Worm (Caenorhabditis elegans): ENCODE data around the gene fbxa-158.

The fbxa-158 gene

ce11 chrII:1625666-1626065 lies 4.6 kb upstream of the fbxa-158 start, which contains the start of gene C08E3.14:
C08E3.14 (plus strand) TSS chrII:1625966.
- TF ChIP-seq lin-32 (GFP tag; optimal IDR thresholded peaks at IDR 0.05): no peak
- TF ChIP-seq mab-5 (tag; optimal IDR thresholded peaks at IDR 0.05): no peak
- TF ChIP-seq snpc-4 (tag; optimal IDR thresholded peaks at IDR 0.05): no peak
- TF ChIP-seq drap-1 (GFP tag; optimal IDR thresholded peaks at IDR 0.05): no peak
- TF ChIP-seq nhr-76 (tag; optimal IDR thresholded peaks at IDR 0.05): no peak
- no peak for TF ChIP-seq blmp-1 (tag; optimal IDR thresholded peaks at IDR 0.05)
- TF ChIP-seq flh-1 (GFP tag; optimal IDR thresholded peaks at IDR 0.05): no peak
- no peak for TF ChIP-seq ces-1 (GFP tag; optimal IDR thresholded peaks at IDR 0.05)
- no peak for TF ChIP-seq unc-39 (tag; optimal IDR thresholded peaks at IDR 0.05)
- no peak for TF ChIP-seq unc-62 (GFP tag; optimal IDR thresholded peaks at IDR 0.05)
- TF ChIP-seq pha-4 (tag; optimal IDR thresholded peaks at IDR 0.05): no peak
- TF ChIP-seq nhr-12 (tag; optimal IDR thresholded peaks at IDR 0.05): no peak
- no peak for TF ChIP-seq nhr-2 (tag; optimal IDR thresholded peaks at IDR 0.05)
- no peak for TF ChIP-seq elt-1 (tag; optimal IDR thresholded peaks at IDR 0.05; ENCODE audit: borderline replicate concordance, insufficient read depth)
- TF ChIP-seq sptf-1 (tag; optimal IDR thresholded peaks at IDR 0.05): no peak
- no peak for TF ChIP-seq hlh-1 (tag; optimal IDR thresholded peaks at IDR 0.05)
- no peak for TF ChIP-seq mep-1 (tag; optimal IDR thresholded peaks at IDR 0.05)

ce11 chrII:1624572-1624971 lies 3.5 kb upstream of the fbxa-158 start, which contains the start of gene fbxa-160:
fbxa-160 (minus strand) TSS chrII:1624672.
- TF ChIP-seq blmp-1 (tag; optimal IDR thresholded peaks at IDR 0.05) (no peak), mep-1 (tag; optimal IDR thresholded peaks at IDR 0.05) (no peak), nhr-28 (tag; optimal IDR thresholded peaks at IDR 0.05) (no peak), nhr-2 (tag; optimal IDR thresholded peaks at IDR 0.05) (no peak), pha-4 (tag; optimal IDR thresholded peaks at IDR 0.05) (no peak), sptf-1 (tag; optimal IDR thresholded peaks at IDR 0.05) (no peak), ceh-43 (GFP tag; optimal IDR thresholded peaks at IDR 0.05) (no peak), lin-32 (GFP tag; optimal IDR thresholded peaks at IDR 0.05) (no peak), sem-2 (GFP tag; optimal IDR thresholded peaks at IDR 0.05) (no peak), ces-1 (GFP tag; optimal IDR thresholded peaks at IDR 0.05) (no peak), nhr-237 (tag; optimal IDR thresholded peaks at IDR 0.05) (no peak), unc-62 (GFP tag; optimal IDR thresholded peaks at IDR 0.05) (no peak), M03D4.4 (tag; optimal IDR thresholded peaks at IDR 0.05) (no peak), tbx-8 (GFP tag; optimal IDR thresholded peaks at IDR 0.05) (no peak), drap-1 (GFP tag; optimal IDR thresholded peaks at IDR 0.05) (no peak)

DNA sequence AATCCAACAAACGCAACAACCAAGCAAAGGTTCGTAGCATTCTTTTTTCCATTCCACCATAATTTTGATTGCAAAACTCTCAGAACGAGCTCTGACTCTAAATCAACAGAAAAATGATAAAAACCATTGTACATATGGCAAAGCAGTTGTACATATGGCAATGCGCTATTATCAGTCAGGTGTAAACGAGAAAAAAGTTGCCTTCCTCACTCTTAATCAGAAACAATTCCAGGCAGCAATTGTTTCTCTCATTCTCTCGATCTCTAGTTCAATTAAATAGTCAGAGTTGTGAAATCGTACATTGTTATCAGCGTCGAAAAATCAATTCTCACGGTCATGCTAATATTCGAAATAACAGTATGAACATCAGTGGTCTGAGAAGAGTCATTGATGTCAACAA lies 715 bp upstream of the fbxa-158 start:
- no peak for TF ChIP-seq ham-2 (GFP tag; optimal IDR thresholded peaks at IDR 0.05)
- no peak for TF ChIP-seq sptf-1 (tag; optimal IDR thresholded peaks at IDR 0.05)
- TF ChIP-seq unc-120 (tag; optimal IDR thresholded peaks at IDR 0.05; ENCODE audit: poor library complexity, severe bottlenecking): no peak
- TF ChIP-seq ceh-83 (GFP tag; optimal IDR thresholded peaks at IDR 0.05): no peak
- TF ChIP-seq zip-8 (tag; optimal IDR thresholded peaks at IDR 0.05): no peak
- TF ChIP-seq tbx-8 (GFP tag; optimal IDR thresholded peaks at IDR 0.05): no peak
- no peak for TF ChIP-seq lin-32 (GFP tag; optimal IDR thresholded peaks at IDR 0.05)
- TF ChIP-seq sem-2 (GFP tag; optimal IDR thresholded peaks at IDR 0.05): no peak
- TF ChIP-seq mab-5 (tag; optimal IDR thresholded peaks at IDR 0.05): no peak
- TF ChIP-seq lsy-2 (tag; optimal IDR thresholded peaks at IDR 0.05): no peak
- no peak for TF ChIP-seq flh-1 (GFP tag; optimal IDR thresholded peaks at IDR 0.05)
- no peak for TF ChIP-seq nhr-28 (tag; optimal IDR thresholded peaks at IDR 0.05)
- no peak for TF ChIP-seq blmp-1 (tag; optimal IDR thresholded peaks at IDR 0.05)

DNA sequence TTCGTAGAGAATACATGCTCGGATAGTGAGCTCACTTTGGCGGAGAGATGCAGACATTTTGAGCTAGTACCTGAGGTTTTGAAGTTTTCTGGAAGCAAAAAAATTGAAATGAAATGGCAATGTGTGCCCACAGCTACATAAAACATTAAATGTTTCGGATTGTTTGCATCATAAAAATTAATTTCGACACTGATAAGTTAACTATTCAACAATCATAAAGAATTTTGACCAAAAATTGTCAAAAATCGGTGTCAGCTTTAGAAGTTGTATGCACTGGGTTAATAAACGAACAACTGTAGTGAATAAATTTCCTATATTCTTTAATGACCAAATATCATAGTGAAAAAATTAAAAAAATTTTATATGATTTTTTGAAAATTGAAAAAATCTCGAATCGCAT lies 2.1 kb downstream of the fbxa-158 start, which contains the start of gene fbxa-166:
Gene fbxa-166, minus strand, starts transcription at position 101 of the 400 bp plus-strand sequence.
- TF ChIP-seq ceh-43 (GFP tag; optimal IDR thresholded peaks at IDR 0.05) (no peak), mep-1 (tag; optimal IDR thresholded peaks at IDR 0.05) (no peak), nhr-76 (tag; optimal IDR thresholded peaks at IDR 0.05) (no peak), ceh-83 (GFP tag; optimal IDR thresholded peaks at IDR 0.05) (no peak), snpc-4 (tag; optimal IDR thresholded peaks at IDR 0.05) (no peak), unc-62 (GFP tag; optimal IDR thresholded peaks at IDR 0.05) (no peak), zip-8 (tag; optimal IDR thresholded peaks at IDR 0.05) (no peak), mab-5 (tag; optimal IDR thresholded peaks at IDR 0.05) (no peak), lin-32 (GFP tag; optimal IDR thresholded peaks at IDR 0.05) (no peak), sem-2 (GFP tag; optimal IDR thresholded peaks at IDR 0.05) (no peak), pha-4 (tag; optimal IDR thresholded peaks at IDR 0.05) (no peak), drap-1 (GFP tag; optimal IDR thresholded peaks at IDR 0.05) (no peak), elt-1 (tag; optimal IDR thresholded peaks at IDR 0.05; ENCODE audit: borderline replicate concordance, insufficient read depth) (no peak), blmp-1 (tag; optimal IDR thresholded peaks at IDR 0.05) (no peak), ces-1 (GFP tag; optimal IDR thresholded peaks at IDR 0.05) (no peak), nhr-2 (tag; optimal IDR thresholded peaks at IDR 0.05) (no peak), nhr-12 (tag; optimal IDR thresholded peaks at IDR 0.05) (no peak), unc-120 (tag; optimal IDR thresholded peaks at IDR 0.05; ENCODE audit: poor library complexity, severe bottlenecking) (no peak), flh-1 (GFP tag; optimal IDR thresholded peaks at IDR 0.05) (no peak)

DNA sequence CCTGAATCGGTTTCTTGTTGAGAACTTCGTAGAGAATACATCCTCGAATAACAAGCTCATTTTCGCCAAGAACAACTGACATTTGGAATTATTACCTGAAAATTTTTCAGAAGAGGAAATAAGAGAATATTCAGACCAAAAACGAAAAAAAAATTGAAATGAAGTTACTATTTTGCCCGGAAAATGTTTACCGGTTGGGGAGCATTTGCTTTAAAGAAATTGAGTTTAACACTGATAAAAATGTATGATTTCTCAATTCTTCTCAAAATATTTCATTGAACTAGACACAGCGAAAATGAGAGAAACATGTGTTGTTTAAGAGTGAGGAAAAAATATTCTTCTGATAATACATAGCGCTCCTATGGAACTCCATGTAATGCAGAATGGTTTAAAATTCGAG lies 4.7 kb downstream of the fbxa-158 start, which contains the start of gene fbxa-165:
Gene fbxa-165, minus strand, starts transcription at position 101 of the 400 bp plus-strand sequence.
- TF ChIP-seq nhr-76 (tag; optimal IDR thresholded peaks at IDR 0.05): no peak
- TF ChIP-seq mep-1 (tag; optimal IDR thresholded peaks at IDR 0.05): no peak
- TF ChIP-seq unc-62 (GFP tag; optimal IDR thresholded peaks at IDR 0.05): no peak
- TF ChIP-seq lin-32 (GFP tag; optimal IDR thresholded peaks at IDR 0.05): no peak
- no peak for TF ChIP-seq mls-2 (tag; optimal IDR thresholded peaks at IDR 0.05)
- no peak for TF ChIP-seq ham-2 (GFP tag; optimal IDR thresholded peaks at IDR 0.05)
- no peak for TF ChIP-seq tbx-8 (GFP tag; optimal IDR thresholded peaks at IDR 0.05)
- TF ChIP-seq zip-8 (tag; optimal IDR thresholded peaks at IDR 0.05): no peak
- TF ChIP-seq hlh-1 (tag; optimal IDR thresholded peaks at IDR 0.05): no peak
- no peak for TF ChIP-seq flh-1 (GFP tag; optimal IDR thresholded peaks at IDR 0.05)
- no peak for TF ChIP-seq sem-2 (GFP tag; optimal IDR thresholded peaks at IDR 0.05)
- TF ChIP-seq lin-13 (tag; optimal IDR thresholded peaks at IDR 0.05): no peak
- no peak for TF ChIP-seq ztf-11 (tag; optimal IDR thresholded peaks at IDR 0.05)
- no peak for TF ChIP-seq unc-39 (tag; optimal IDR thresholded peaks at IDR 0.05)
- no peak for TF ChIP-seq drap-1 (GFP tag; optimal IDR thresholded peaks at IDR 0.05)
- TF ChIP-seq sptf-1 (tag; optimal IDR thresholded peaks at IDR 0.05): no peak
- TF ChIP-seq ces-1 (GFP tag; optimal IDR thresholded peaks at IDR 0.05): no peak
- no peak for TF ChIP-seq M03D4.4 (tag; optimal IDR thresholded peaks at IDR 0.05)
- no peak for TF ChIP-seq lsy-2 (tag; optimal IDR thresholded peaks at IDR 0.05)
- no peak for TF ChIP-seq mab-5 (tag; optimal IDR thresholded peaks at IDR 0.05)
